Fruit fly (Drosophila melanogaster) whole organism, prepupa: ENCODE measurements around the gene plh.
A peak's percentile ranks its signal among the peaks of the same experiment; 100 is the strongest.

Source experiments
- Blimp-1 ChIP-seq: fragments of 200-800 bp; sonication (Bioruptor generic); optimal IDR thresholded peaks from 3 replicates; lab custom pipeline; 2017; ENCODE audit warnings: missing biosample characterization, missing genetic modification characterization, mild to moderate bottlenecking, moderate library complexity, missing genetic modification reagents
- CG10631 ChIP-seq: fragments of 200-800 bp; sonication (Bioruptor generic); optimal IDR thresholded peaks from 2 replicates; lab custom pipeline; 2016; ENCODE audit warnings: missing biosample characterization, missing genetic modification characterization
- CG10669 ChIP-seq: fragments of 200-800 bp; sonication (Bioruptor generic); optimal IDR thresholded peaks from 3 replicates; lab custom pipeline; 2018; ENCODE audit warnings: missing biosample characterization, mild to moderate bottlenecking, missing genetic modification characterization, moderate library complexity
- CG11294 ChIP-seq: fragments of 200-800 bp; sonication (Bioruptor generic); IDR thresholded peaks from 2 replicates; pipeline ENCODE4 v1.3.6; 2022; ENCODE audit warnings: missing biosample characterization, missing genetic modification characterization
- CG11762 ChIP-seq: fragments of 200-800 bp; sonication (Bioruptor generic); optimal IDR thresholded peaks from 3 replicates; lab custom pipeline; 2016; ENCODE audit warnings: missing biosample characterization, missing genetic modification characterization; ENCODE audit not compliant: insufficient read depth
- CG1621 ChIP-seq: fragments of 200-800 bp; sonication (Bioruptor generic); optimal IDR thresholded peaks from 3 replicates; lab custom pipeline; 2018; ENCODE audit warnings: missing biosample characterization, mild to moderate bottlenecking, missing genetic modification characterization
- CG16779 ChIP-seq: fragments of 200-800 bp; sonication (Bioruptor generic); optimal IDR thresholded peaks from 3 replicates; lab custom pipeline; 2017; ENCODE audit warnings: missing biosample characterization, mild to moderate bottlenecking, missing genetic modification characterization
- CG31627 ChIP-seq: fragments of 200-800 bp; sonication (Bioruptor generic); optimal IDR thresholded peaks from 3 replicates; lab custom pipeline; 2016; ENCODE audit warnings: missing biosample characterization, missing genetic modification characterization
- CG32006 ChIP-seq: fragments of 200-800 bp; sonication (Bioruptor generic); optimal IDR thresholded peaks from 3 replicates; lab custom pipeline; 2017; ENCODE audit warnings: missing biosample characterization, mild to moderate bottlenecking, missing genetic modification characterization
- CG34406 ChIP-seq: fragments of 200-800 bp; sonication (Bioruptor generic); optimal IDR thresholded peaks from 3 replicates; lab custom pipeline; 2016; ENCODE audit warnings: missing biosample characterization, missing genetic modification characterization
- CG3919 ChIP-seq: fragments of 200-800 bp; sonication (Bioruptor generic); optimal IDR thresholded peaks from 3 replicates; lab custom pipeline; 2016; ENCODE audit warnings: missing biosample characterization, missing genetic modification characterization
- CG4318 ChIP-seq: fragments of 200-800 bp; sonication (Bioruptor generic); optimal IDR thresholded peaks from 3 replicates; lab custom pipeline; 2017; ENCODE audit warnings: missing biosample characterization, mild to moderate bottlenecking, missing genetic modification characterization
- CG6163 ChIP-seq: fragments of 200-800 bp; sonication (Bioruptor generic); IDR thresholded peaks from 3 replicates; pipeline ENCODE4 v1.3.6; 2022; ENCODE audit warnings: missing biosample characterization, missing genetic modification characterization
- CG6792 ChIP-seq: fragments of 200-800 bp; sonication (Bioruptor generic); optimal IDR thresholded peaks from 3 replicates; lab custom pipeline; 2016; ENCODE audit warnings: missing biosample characterization, missing genetic modification characterization
- CG6808 ChIP-seq: fragments of 200-800 bp; sonication (Bioruptor generic); optimal IDR thresholded peaks from 3 replicates; lab custom pipeline; 2017; ENCODE audit warnings: missing biosample characterization, missing genetic modification characterization, mild to moderate bottlenecking, moderate library complexity, missing genetic modification reagents
- CG8119 ChIP-seq: fragments of 200-800 bp; sonication (Bioruptor generic); IDR thresholded peaks from 3 replicates; pipeline ENCODE4 v1.3.6; 2022; ENCODE audit warnings: missing biosample characterization, missing genetic modification characterization
- CG8632 ChIP-seq: fragments of 200-800 bp; sonication (Bioruptor generic); optimal IDR thresholded peaks from 3 replicates; lab custom pipeline; 2016; ENCODE audit warnings: missing biosample characterization, missing genetic modification characterization
- CG9139 ChIP-seq: fragments of 200-800 bp; sonication (Bioruptor generic); optimal IDR thresholded peaks from 3 replicates; lab custom pipeline; 2017; ENCODE audit warnings: missing biosample characterization, mild to moderate bottlenecking, missing genetic modification characterization
- Eip75B ChIP-seq: fragments of 200-800 bp; sonication (Bioruptor generic); optimal IDR thresholded peaks from 3 replicates; lab custom pipeline; 2016; ENCODE audit warnings: missing biosample characterization, missing genetic modification characterization
- Eip78C ChIP-seq: fragments of 200-800 bp; sonication (Bioruptor generic); peaks from one replicate; lab custom pipeline; 2016; ENCODE audit warnings: missing biosample characterization, missing genetic modification characterization
- Ets21C ChIP-seq: fragments of 200-800 bp; sonication (Bioruptor generic); optimal IDR thresholded peaks from 3 replicates; lab custom pipeline; 2016; ENCODE audit warnings: missing biosample characterization, missing genetic modification characterization
- Ets96B ChIP-seq: fragments of 200-800 bp; optimal IDR thresholded peaks from 2 replicates; lab custom pipeline; 2019; ENCODE audit warnings: missing biosample characterization, mild to moderate bottlenecking, missing genetic modification characterization, moderate library complexity
- Gug ChIP-seq: fragments of 200-800 bp; sonication (Bioruptor generic); IDR thresholded peaks from 2 replicates; pipeline ENCODE4 v1.3.6; 2022; ENCODE audit warnings: missing biosample characterization, missing genetic modification characterization
- Hr38 ChIP-seq: sonication (Bioruptor generic); optimal IDR thresholded peaks from 2 replicates; lab custom pipeline; 2016; ENCODE audit warnings: missing biosample characterization, missing genetic modification characterization
- Hr39 ChIP-seq: fragments of 200-800 bp; sonication (Bioruptor generic); optimal IDR thresholded peaks from 2 replicates; lab custom pipeline; 2016; ENCODE audit warnings: missing biosample characterization, missing genetic modification characterization
- Hr4 ChIP-seq: fragments of 200-800 bp; sonication (Bioruptor generic); optimal IDR thresholded peaks from 3 replicates; lab custom pipeline; 2016; ENCODE audit warnings: missing biosample characterization, missing genetic modification characterization
- Lpt ChIP-seq: fragments of 200-800 bp; sonication (Bioruptor generic); optimal IDR thresholded peaks from 3 replicates; lab custom pipeline; 2016; ENCODE audit warnings: missing biosample characterization, missing genetic modification characterization
- Met ChIP-seq: fragments of 200-800 bp; sonication (Bioruptor generic); optimal IDR thresholded peaks from 3 replicates; lab custom pipeline; 2016; ENCODE audit warnings: missing biosample characterization, missing genetic modification characterization
- OdsH ChIP-seq: fragments of 200-800 bp; sonication (Bioruptor generic); optimal IDR thresholded peaks from 3 replicates; lab custom pipeline; 2016; ENCODE audit warnings: missing biosample characterization, missing genetic modification characterization
- Smox ChIP-seq: fragments of 200-800 bp; sonication (Bioruptor generic); optimal IDR thresholded peaks from 3 replicates; lab custom pipeline; 2016; ENCODE audit warnings: missing biosample characterization, missing genetic modification characterization
- Sox102F ChIP-seq: fragments of 200-800 bp; sonication (Bioruptor generic); optimal IDR thresholded peaks from 2 replicates; lab custom pipeline; 2016; ENCODE audit warnings: missing biosample characterization, mild to moderate bottlenecking, missing genetic modification characterization
- Sox14 ChIP-seq: fragments of 200-800 bp; sonication (Bioruptor generic); optimal IDR thresholded peaks from 3 replicates; lab custom pipeline; 2016; ENCODE audit warnings: missing biosample characterization, missing genetic modification characterization
- Sox15 ChIP-seq: fragments of 200-800 bp; sonication (Bioruptor generic); optimal IDR thresholded peaks from 3 replicates; lab custom pipeline; 2016; ENCODE audit warnings: missing biosample characterization, missing genetic modification characterization
- acj6 ChIP-seq: fragments of 200-800 bp; sonication (Bioruptor generic); optimal IDR thresholded peaks from 3 replicates; lab custom pipeline; 2016; ENCODE audit warnings: missing biosample characterization, missing genetic modification characterization
- dac ChIP-seq: fragments of 200-800 bp; sonication (Bioruptor generic); optimal IDR thresholded peaks from 2 replicates; lab custom pipeline; 2017; ENCODE audit warnings: missing biosample characterization, mild to moderate bottlenecking, missing genetic modification characterization
- dsx ChIP-seq: fragments of 200-800 bp; optimal IDR thresholded peaks from 3 replicates; lab custom pipeline; 2019; ENCODE audit warnings: missing biosample characterization, mild to moderate bottlenecking, missing genetic modification characterization, moderate library complexity; ENCODE audit not compliant: poor library complexity, severe bottlenecking
- esn ChIP-seq: fragments of 200-800 bp; sonication (Bioruptor generic); optimal IDR thresholded peaks from 2 replicates; lab custom pipeline; 2016; ENCODE audit warnings: missing biosample characterization, mild to moderate bottlenecking, missing genetic modification characterization, moderate library complexity
- fd85E ChIP-seq: fragments of 200-800 bp; sonication (Bioruptor generic); optimal IDR thresholded peaks from 3 replicates; lab custom pipeline; 2016; ENCODE audit warnings: missing biosample characterization, missing genetic modification characterization
- net ChIP-seq: fragments of 200-800 bp; sonication (Bioruptor generic); optimal IDR thresholded peaks from 3 replicates; lab custom pipeline; 2016; ENCODE audit warnings: missing biosample characterization, missing genetic modification characterization
- salr ChIP-seq, 2 experiments: fragments of 200-800 bp; sonication (Bioruptor generic); optimal IDR thresholded peaks; 3 replicates each; lab custom pipeline; 2016 to 2018; ENCODE audit warnings: missing biosample characterization in 2 of 2, missing genetic modification characterization in 2 of 2, mild to moderate bottlenecking in 1 of 2
- spab ChIP-seq: fragments of 200-800 bp; sonication (Bioruptor generic); optimal IDR thresholded peaks from 2 replicates; lab custom pipeline; 2017; ENCODE audit warnings: missing biosample characterization, mild to moderate bottlenecking, missing genetic modification characterization, missing genetic modification reagents
- ss ChIP-seq, 2 experiments: fragments of 200-800 bp; sonication (Bioruptor generic); optimal IDR thresholded peaks; 2 replicates in 1 of 2; 3 replicates in 1 of 2; lab custom pipeline; 2017 to 2018; ENCODE audit warnings: mild to moderate bottlenecking in 2 of 2, missing biosample characterization in 2 of 2, missing genetic modification characterization in 2 of 2, moderate library complexity in 1 of 2
- svp ChIP-seq: fragments of 200-800 bp; sonication (Bioruptor generic); peaks from one replicate; lab custom pipeline; 2016; ENCODE audit warnings: missing biosample characterization, missing genetic modification characterization
- topi ChIP-seq: fragments of 200-800 bp; sonication (Bioruptor generic); optimal IDR thresholded peaks from 3 replicates; lab custom pipeline; 2016; ENCODE audit warnings: missing biosample characterization, missing genetic modification characterization
- vri ChIP-seq: fragments of 200-800 bp; sonication (Bioruptor generic); optimal IDR thresholded peaks from 3 replicates; lab custom pipeline; 2016; ENCODE audit warnings: missing biosample characterization, mild to moderate bottlenecking, missing genetic modification characterization

The plh gene

DNA sequence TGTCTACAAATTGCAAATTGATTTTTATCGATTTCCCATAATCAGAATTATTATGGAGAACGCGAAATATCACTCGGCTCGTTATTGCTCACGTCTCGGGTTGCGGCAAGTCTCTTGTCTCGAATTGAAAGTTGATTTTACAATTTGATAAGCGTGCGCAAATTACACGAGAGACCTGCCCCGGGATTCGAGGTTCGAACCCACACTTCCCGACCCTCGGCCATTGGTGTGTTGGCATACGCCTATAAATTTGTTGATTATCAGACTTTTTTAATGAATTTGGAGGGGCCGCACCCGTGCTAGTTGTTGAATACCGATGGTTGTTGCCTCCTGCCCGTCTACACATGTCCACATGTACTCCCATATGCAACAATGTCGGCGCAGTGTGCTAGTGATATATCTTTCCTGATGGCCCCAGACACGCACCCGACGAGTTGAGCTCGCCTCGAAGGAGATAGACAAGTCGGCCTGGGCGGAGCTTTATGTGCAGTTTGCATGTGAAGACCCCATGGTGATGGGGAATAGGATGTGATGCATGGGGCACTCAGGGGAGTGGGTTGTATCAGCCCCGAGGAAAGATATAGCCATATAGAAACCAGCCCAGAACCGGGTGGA is 22.4 kb upstream of the plh start:
- no peak for TF ChIP-seq Hr38 (GFP tag; lab: Kevin White, UChicago)
- no peak for TF ChIP-seq Sox15 (GFP tag; lab: Kevin White, UChicago)
- TF ChIP-seq dac, result no peak
- TF ChIP-seq Sox102F (GFP tag; lab: Kevin White, UChicago), result no peak
- no peak for TF ChIP-seq vri (GFP tag; lab: Kevin White, UChicago)
- TF ChIP-seq Ets96B, result peak; percentile 44
- TF ChIP-seq Blimp-1, result no peak
- peak; percentile 68 for TF ChIP-seq svp (GFP tag; lab: Kevin White, UChicago)
- TF ChIP-seq Eip78C (GFP tag; lab: Kevin White, UChicago), result peak; percentile 52
- TF ChIP-seq CG11762 (GFP tag; lab: Kevin White, UChicago), result no peak
- TF ChIP-seq esn (GFP tag; lab: Kevin White, UChicago), result no peak
- TF ChIP-seq acj6 (GFP tag; lab: Kevin White, UChicago), result no peak
- TF ChIP-seq Hr4 (GFP tag; lab: Kevin White, UChicago), result no peak
- TF ChIP-seq Met (GFP tag; lab: Kevin White, UChicago), result no peak
- peak; percentile 21 for TF ChIP-seq Lpt (GFP tag; lab: Kevin White, UChicago)
- peak; percentile 25; the same call in 1 of the 2 replicates for TF ChIP-seq Gug (GFP tag; lab: Robert Waterston, UW)
- no peak for TF ChIP-seq Sox14 (GFP tag; lab: Kevin White, UChicago)
- TF ChIP-seq CG8119, result no peak
- TF ChIP-seq dsx (GFP tag; lab: Kevin White, UChicago), result peak; percentile 99
- TF ChIP-seq CG6792 (GFP tag; lab: Kevin White, UChicago), result no peak
- TF ChIP-seq CG10631 (GFP tag; lab: Kevin White, UChicago), result peak; percentile 26
- no peak for TF ChIP-seq fd85E (GFP tag; lab: Kevin White, UChicago)
- TF ChIP-seq spab (GFP tag; lab: Kevin White, UChicago), result peak; percentile 6
- no peak for TF ChIP-seq CG9139 (GFP tag; lab: Kevin White, UChicago)
- peak; percentile 11 for TF ChIP-seq CG3919 (GFP tag; lab: Kevin White, UChicago)
- TF ChIP-seq CG1621 (tag; lab: Kevin White, UChicago), result peak; percentile 49
- no peak for TF ChIP-seq topi (GFP tag; lab: Kevin White, UChicago)
- no peak for TF ChIP-seq OdsH
- peak; percentile 50; the same call in 1 of the 3 replicates for TF ChIP-seq CG6163 (GFP tag; lab: Robert Waterston, UW)
- TF ChIP-seq Ets21C (GFP tag; lab: Kevin White, UChicago), result no peak
- peak; percentile 33 to 98 for TF ChIP-seq ss (GFP tag; optimal IDR thresholded peaks at IDR 0.05; lab: Kevin White, UChicago)
- TF ChIP-seq Smox (GFP tag; lab: Kevin White, UChicago), result no peak
- peak; percentile 52 for TF ChIP-seq CG6808 (GFP tag; lab: Kevin White, UChicago)
- no peak for TF ChIP-seq Hr39 (GFP tag; lab: Kevin White, UChicago)
- TF ChIP-seq CG31627 (GFP tag; lab: Kevin White, UChicago), result no peak
- TF ChIP-seq CG8632 (GFP tag; lab: Kevin White, UChicago), result no peak
- no peak for TF ChIP-seq net (GFP tag; lab: Kevin White, UChicago)
- no peak for TF ChIP-seq CG4318
- TF ChIP-seq CG11294, result no peak
- TF ChIP-seq salr (GFP tag; optimal IDR thresholded peaks at IDR 0.05; lab: Kevin White, UChicago), result peak in 1 of 2 experiments; percentile 12
- peak; percentile 22 for TF ChIP-seq CG10669 (GFP tag; lab: Kevin White, UChicago)
- TF ChIP-seq CG34406 (GFP tag; lab: Kevin White, UChicago), result no peak
- TF ChIP-seq CG16779 (tag; lab: Kevin White, UChicago), result no peak
- no peak for TF ChIP-seq Eip75B (GFP tag; lab: Kevin White, UChicago)
- peak; percentile 2 for TF ChIP-seq CG32006 (GFP tag; lab: Kevin White, UChicago)
